Fruit fly (Drosophila melanogaster) whole organism, embryonic: ENCODE data around the gene CG12951.

ENCODE experiments used
- Asciz ChIP-seq: fragments of 200-800 bp; sonication (Bioruptor generic); optimal IDR thresholded peaks from 2 replicates; lab custom pipeline; 2017; ENCODE audit warnings: missing biosample characterization, mild to moderate bottlenecking, missing genetic modification characterization, missing genetic modification reagents
- CG10543 ChIP-seq: fragments of 200-800 bp; sonication (Bioruptor generic); optimal IDR thresholded peaks from 3 replicates; lab custom pipeline; 2017; ENCODE audit warnings: missing biosample characterization, mild to moderate bottlenecking, missing genetic modification characterization, moderate library complexity
- CG11456 ChIP-seq: fragments of 200-800 bp; sonication (Bioruptor generic); IDR thresholded peaks from 3 replicates; pipeline ENCODE4 v1.3.6; 2022; ENCODE audit warnings: missing biosample characterization, missing genetic modification characterization
- CG11723 ChIP-seq: fragments of 200-800 bp; sonication (Bioruptor generic); optimal IDR thresholded peaks from 2 replicates; lab custom pipeline; 2017; ENCODE audit warnings: missing biosample characterization, mild to moderate bottlenecking, missing genetic modification characterization
- CG1233 ChIP-seq: fragments of 200-800 bp; sonication (Bioruptor generic); optimal IDR thresholded peaks from 4 replicates; lab custom pipeline; 2018; ENCODE audit warnings: missing biosample characterization, mild to moderate bottlenecking, missing genetic modification characterization
- CG13894 ChIP-seq: fragments of 200-800 bp; sonication (Bioruptor generic); optimal IDR thresholded peaks from 3 replicates; lab custom pipeline; 2018; ENCODE audit warnings: missing biosample characterization, mild to moderate bottlenecking, missing genetic modification characterization, moderate library complexity
- CG1647 ChIP-seq: fragments of 200-800 bp; sonication (Bioruptor generic); optimal IDR thresholded peaks from 3 replicates; lab custom pipeline; 2016; ENCODE audit warnings: missing biosample characterization, missing genetic modification characterization
- CG16813 ChIP-seq: fragments of 200-800 bp; sonication (Bioruptor generic); IDR thresholded peaks from 3 replicates; pipeline ENCODE4 v1.3.6; 2022; ENCODE audit warnings: missing biosample characterization, missing genetic modification characterization; ENCODE audit not compliant: partially characterized antibody
- CG17359 ChIP-seq: fragments of 200-800 bp; sonication (Bioruptor generic); optimal IDR thresholded peaks from 3 replicates; lab custom pipeline; 2018; ENCODE audit warnings: missing biosample characterization, mild to moderate bottlenecking, missing genetic modification characterization, moderate library complexity
- CG18476 ChIP-seq: fragments of 200-800 bp; sonication (Bioruptor generic); optimal IDR thresholded peaks from 2 replicates; lab custom pipeline; 2016; ENCODE audit warnings: missing biosample characterization, mild to moderate bottlenecking, missing genetic modification characterization
- CG18619 ChIP-seq: fragments of 200-800 bp; sonication (Bioruptor generic); optimal IDR thresholded peaks from 3 replicates; lab custom pipeline; 2017; ENCODE audit warnings: missing biosample characterization, mild to moderate bottlenecking, missing genetic modification characterization
- CG2120 ChIP-seq: fragments of 200-800 bp; sonication (Bioruptor generic); optimal IDR thresholded peaks from 3 replicates; lab custom pipeline; 2016; ENCODE audit warnings: missing biosample characterization, missing genetic modification characterization
- CG34376 ChIP-seq: fragments of 200-800 bp; sonication (Bioruptor generic); optimal IDR thresholded peaks from 2 replicates; lab custom pipeline; 2018; ENCODE audit warnings: missing biosample characterization, mild to moderate bottlenecking, missing genetic modification characterization
- CG3838 ChIP-seq: fragments of 200-800 bp; sonication (Bioruptor generic); optimal IDR thresholded peaks from 3 replicates; lab custom pipeline; 2016; ENCODE audit warnings: missing biosample characterization, missing genetic modification characterization
- CG42726 ChIP-seq: fragments of 200-800 bp; sonication (Bioruptor generic); IDR thresholded peaks from 2 replicates; pipeline ENCODE4 v1.3.6; 2022; ENCODE audit warnings: missing biosample characterization, missing genetic modification characterization; ENCODE audit not compliant: partially characterized antibody
- CG4282 ChIP-seq: fragments of 200-800 bp; sonication (Bioruptor generic); optimal IDR thresholded peaks from 2 replicates; lab custom pipeline; 2016; ENCODE audit warnings: missing biosample characterization, missing genetic modification characterization
- CG4424 ChIP-seq: fragments of 200-800 bp; sonication (Bioruptor generic); optimal IDR thresholded peaks from 3 replicates; lab custom pipeline; 2016; ENCODE audit warnings: missing biosample characterization, missing genetic modification characterization
- CG5245 ChIP-seq: fragments of 200-800 bp; sonication (Bioruptor generic); optimal IDR thresholded peaks from 3 replicates; lab custom pipeline; 2016; ENCODE audit warnings: missing biosample characterization, missing genetic modification characterization
- CG6689 ChIP-seq: fragments of 200-800 bp; sonication (Bioruptor generic); IDR thresholded peaks from 2 replicates; pipeline ENCODE4 v1.3.6; 2022; ENCODE audit warnings: missing biosample characterization, missing genetic modification characterization
- CG9876 ChIP-seq: fragments of 200-800 bp; sonication (Bioruptor generic); optimal IDR thresholded peaks from 2 replicates; lab custom pipeline; 2016; ENCODE audit warnings: missing biosample characterization, missing genetic modification characterization
- Chrac-16 ChIP-seq: fragments of 200-800 bp; sonication (Bioruptor generic); optimal IDR thresholded peaks from 3 replicates; lab custom pipeline; 2016; ENCODE audit warnings: missing biosample characterization, missing genetic modification characterization
- CoRest ChIP-seq: fragments of 200-800 bp; sonication (Bioruptor generic); optimal IDR thresholded peaks from 3 replicates; lab custom pipeline; 2018; ENCODE audit warnings: missing biosample characterization, mild to moderate bottlenecking, missing genetic modification characterization, moderate library complexity
- Doc2 ChIP-seq: fragments of 200-800 bp; sonication (Bioruptor generic); IDR thresholded peaks from 2 replicates; pipeline ENCODE4 v1.3.6; 2022; ENCODE audit warnings: missing biosample characterization, missing genetic modification characterization
- HmgZ ChIP-seq: fragments of 200-800 bp; sonication (Bioruptor generic); optimal IDR thresholded peaks from 2 replicates; lab custom pipeline; 2018; ENCODE audit warnings: missing biosample characterization, mild to moderate bottlenecking, missing genetic modification characterization
- Hr39 ChIP-seq: fragments of >200 bp; optimal IDR thresholded peaks from 2 replicates; lab custom pipeline; 2017
- Hsf ChIP-seq: fragments of 200-800 bp; sonication (Bioruptor generic); optimal IDR thresholded peaks from 3 replicates; lab custom pipeline; 2016; ENCODE audit warnings: missing biosample characterization, missing genetic modification characterization
- Oaz ChIP-seq: fragments of 200-800 bp; sonication (Bioruptor generic); IDR thresholded peaks from 2 replicates; pipeline ENCODE4 v1.3.6; 2022; ENCODE audit warnings: missing biosample characterization, missing genetic modification characterization
- Opbp ChIP-seq: fragments of 200-800 bp; sonication (Bioruptor generic); IDR thresholded peaks from 3 replicates; pipeline ENCODE4 v1.3.6; 2022; ENCODE audit warnings: missing biosample characterization, missing genetic modification characterization; ENCODE audit not compliant: partially characterized antibody
- Rfx ChIP-seq: fragments of 200-800 bp; sonication (Bioruptor generic); IDR thresholded peaks from 2 replicates; pipeline ENCODE4 v1.3.6; 2022; ENCODE audit warnings: missing biosample characterization, missing genetic modification characterization
- Rx ChIP-seq: fragments of 200-800 bp; sonication (Bioruptor generic); IDR thresholded peaks from 2 replicates; pipeline ENCODE4 v1.3.6; 2022; ENCODE audit warnings: missing biosample characterization, missing genetic modification characterization
- Ssrp ChIP-seq: fragments of 200-800 bp; sonication (Bioruptor generic); optimal IDR thresholded peaks from 2 replicates; lab custom pipeline; 2018; ENCODE audit warnings: missing biosample characterization, mild to moderate bottlenecking, missing genetic modification characterization, moderate library complexity
- bcd ChIP-seq: fragments of 200-800 bp; sonication (Bioruptor generic); optimal IDR thresholded peaks from 2 replicates; lab custom pipeline; 2017; ENCODE audit warnings: missing biosample characterization, mild to moderate bottlenecking, missing genetic modification characterization
- chn ChIP-seq: fragments of 200-800 bp; sonication (Bioruptor generic); optimal IDR thresholded peaks from 2 replicates; lab custom pipeline; 2016; ENCODE audit warnings: missing biosample characterization, missing genetic modification characterization
- dan ChIP-seq: fragments of 200-800 bp; sonication (Bioruptor generic); IDR thresholded peaks from 2 replicates; pipeline ENCODE4 v1.3.6; 2022; ENCODE audit warnings: missing biosample characterization, missing genetic modification characterization
- emc ChIP-seq: fragments of 200-800 bp; sonication (Bioruptor generic); optimal IDR thresholded peaks from 2 replicates; lab custom pipeline; 2016; ENCODE audit warnings: missing biosample characterization, missing genetic modification characterization
- ewg ChIP-seq: fragments of 200-800 bp; sonication (Bioruptor generic); optimal IDR thresholded peaks from 3 replicates; lab custom pipeline; 2017; ENCODE audit warnings: mild to moderate bottlenecking, missing biosample characterization, missing genetic modification reagents, missing genetic modification characterization
- gem ChIP-seq: fragments of 200-800 bp; sonication (Bioruptor generic); optimal IDR thresholded peaks from 2 replicates; lab custom pipeline; 2019; ENCODE audit warnings: missing biosample characterization, mild to moderate bottlenecking, missing genetic modification characterization, moderate library complexity
- hb ChIP-seq: fragments of 200-800 bp; sonication (Bioruptor generic); IDR thresholded peaks from 3 replicates; pipeline ENCODE4 v1.3.6; 2022; ENCODE audit warnings: missing biosample characterization, missing genetic modification characterization; ENCODE audit not compliant: partially characterized antibody
- hkb ChIP-seq, 2 experiments: fragments of 200-800 bp in 1 of 2; fragments of >200 bp in 1 of 2; sonication (Bioruptor generic) in 1 of 2; IDR thresholded peaks in 1 of 2; optimal IDR thresholded peaks in 1 of 2; 2 replicates each; pipeline versions ENCODE4 v1.3.6 to Lab custom; 2017 to 2022; ENCODE audit warnings: missing biosample characterization in 1 of 2, missing genetic modification characterization in 1 of 2
- kah ChIP-seq: fragments of 200-800 bp; sonication (Bioruptor generic); optimal IDR thresholded peaks from 2 replicates; lab custom pipeline; 2018; ENCODE audit warnings: missing biosample characterization, mild to moderate bottlenecking, missing genetic modification characterization
- ken ChIP-seq: fragments of 200-800 bp; sonication (Bioruptor generic); IDR thresholded peaks from 3 replicates; pipeline ENCODE4 v1.3.6; 2022; ENCODE audit warnings: missing biosample characterization, missing genetic modification characterization
- nau ChIP-seq: fragments of 200-800 bp; sonication (Bioruptor generic); optimal IDR thresholded peaks from 3 replicates; lab custom pipeline; 2017; ENCODE audit warnings: missing biosample characterization, mild to moderate bottlenecking, missing genetic modification characterization, missing genetic modification reagents
- pum ChIP-seq: fragments of 200-800 bp; sonication (Bioruptor generic); optimal IDR thresholded peaks from 2 replicates; lab custom pipeline; 2016; ENCODE audit warnings: missing biosample characterization, missing genetic modification characterization
- pzg ChIP-seq: fragments of 200-800 bp; sonication (Bioruptor generic); optimal IDR thresholded peaks from 3 replicates; lab custom pipeline; 2018; ENCODE audit warnings: missing biosample characterization, mild to moderate bottlenecking, missing genetic modification characterization, moderate library complexity
- schlank ChIP-seq: fragments of 200-800 bp; sonication (Bioruptor generic); optimal IDR thresholded peaks from 2 replicates; lab custom pipeline; 2018; ENCODE audit warnings: missing biosample characterization, mild to moderate bottlenecking, missing genetic modification characterization
- slbo ChIP-seq: fragments of 200-800 bp; sonication (Bioruptor generic); IDR thresholded peaks from 2 replicates; pipeline ENCODE4 v1.3.6; 2022; ENCODE audit warnings: missing biosample characterization, missing genetic modification characterization
- tin ChIP-seq: fragments of 200-800 bp; sonication (Bioruptor generic); optimal IDR thresholded peaks from 3 replicates; lab custom pipeline; 2016; ENCODE audit warnings: missing biosample characterization, missing genetic modification characterization
- vnd ChIP-seq: fragments of 200-800 bp; sonication (Bioruptor generic); IDR thresholded peaks from 3 replicates; pipeline ENCODE4 v1.3.6; 2022; ENCODE audit warnings: missing biosample characterization, missing genetic modification characterization; ENCODE audit not compliant: partially characterized antibody
- zen ChIP-seq: fragments of 200-800 bp; sonication (Bioruptor generic); optimal IDR thresholded peaks from 3 replicates; lab custom pipeline; 2018; ENCODE audit warnings: missing biosample characterization, mild to moderate bottlenecking, missing genetic modification characterization, moderate library complexity

Gene CG12951

dm6 chr3R:9378644-9379411, 48.7 kb upstream of the CG12951 start (continued):
- TF ChIP-seq vnd (GFP tag; lab: Robert Waterston, UW) (0 out of 3 replicates have a peak, but pooled peaks have one; percentile 24), Opbp (GFP tag; lab: Robert Waterston, UW) (no peak), CG6689 (GFP tag; lab: Robert Waterston, UW) (peak; percentile 61), ken (GFP tag; lab: Robert Waterston, UW) (no peak), Doc2 (GFP tag; lab: Robert Waterston, UW) (no peak), Asciz (GFP tag; lab: Kevin White, UChicago) (no peak), gem (peak; percentile 83), Hr39 (lab: Kevin White, UChicago) (no peak), Ssrp (peak; percentile 61), CG9876 (no peak), ewg (GFP tag; lab: Kevin White, UChicago) (peak; percentile 40), HmgZ (tag; lab: Kevin White, UChicago) (no peak), CG1233 (GFP tag; lab: Kevin White, UChicago) (peak; percentile 43), pzg (GFP tag; lab: Kevin White, UChicago) (no peak), CoRest (peak; percentile 62), CG3838 (GFP tag; lab: Kevin White, UChicago) (no peak), dan (GFP tag; lab: Robert Waterston, UW) (no peak), CG11456 (GFP tag; lab: Robert Waterston, UW) (no peak), CG10543 (GFP tag; lab: Kevin White, UChicago) (peak; percentile 6), CG16813 (GFP tag; lab: Robert Waterston, UW) (no peak), CG1647 (GFP tag; lab: Kevin White, UChicago) (no peak), bcd (peak; percentile 34), Hsf (GFP tag; lab: Kevin White, UChicago) (no peak), CG2120 (no peak), CG13894 (no peak), tin (GFP tag; lab: Kevin White, UChicago) (peak; percentile 54), kah (GFP tag; lab: Kevin White, UChicago) (no peak), zen (tag; lab: Kevin White, UChicago) (peak; percentile 71), Chrac-16 (GFP tag; lab: Kevin White, UChicago) (peak; percentile 47), Oaz (GFP tag; lab: Robert Waterston, UW) (no peak), hkb (optimal IDR thresholded peaks at IDR 0.05; lab: Kevin White, UChicago) (no peak), hkb (GFP tag; IDR thresholded peaks at IDR 0.05; lab: Robert Waterston, UW) (peak; percentile 24; the same call in 1 of the 2 replicates), emc (GFP tag; lab: Kevin White, UChicago) (no peak), chn (GFP tag; lab: Kevin White, UChicago) (peak; percentile 9), CG4282 (GFP tag; lab: Kevin White, UChicago) (no peak), slbo (GFP tag; lab: Robert Waterston, UW) (no peak), schlank (tag; lab: Kevin White, UChicago) (no peak), CG34376 (GFP tag; lab: Kevin White, UChicago) (no peak), CG17359 (tag; lab: Kevin White, UChicago) (peak; percentile 5), Rfx (GFP tag; lab: Robert Waterston, UW) (no peak), CG11723 (GFP tag; lab: Kevin White, UChicago) (peak; percentile 20), Rx (GFP tag; lab: Robert Waterston, UW) (no peak), CG5245 (GFP tag; lab: Kevin White, UChicago) (peak; percentile 38), CG18619 (GFP tag; lab: Kevin White, UChicago) (peak; percentile 36), CG4424 (GFP tag; lab: Kevin White, UChicago) (peak; percentile 68), hb (GFP tag; lab: Robert Waterston, UW) (no peak), nau (GFP tag; lab: Kevin White, UChicago) (no peak), CG42726 (GFP tag; lab: Robert Waterston, UW) (no peak), CG18476 (peak; percentile 7), pum (GFP tag; lab: Kevin White, UChicago) (peak; percentile 26)
